Worm (Caenorhabditis elegans): ENCODE data around the gene F56C3.1.
"Not testable (repeated sequence)": the region's sequence is repeated elsewhere in the genome, so short reads cannot be mapped to it uniquely, and the experiment has no call there.

Gene F56C3.1

ce11 chrX:1430707-1431106, 43.6 kb downstream of the F56C3.1 start, which contains the start of gene F19G12.1:
TSS of gene F19G12.1 (plus strand) at chrX:1431007.
- TF ChIP-seq nhr-20 (tag; optimal IDR thresholded peaks at IDR 0.05); sup-37 (GFP tag; optimal IDR thresholded peaks at IDR 0.05); nhr-11 (tag; optimal IDR thresholded peaks at IDR 0.05): not testable (repeated sequence)

DNA sequence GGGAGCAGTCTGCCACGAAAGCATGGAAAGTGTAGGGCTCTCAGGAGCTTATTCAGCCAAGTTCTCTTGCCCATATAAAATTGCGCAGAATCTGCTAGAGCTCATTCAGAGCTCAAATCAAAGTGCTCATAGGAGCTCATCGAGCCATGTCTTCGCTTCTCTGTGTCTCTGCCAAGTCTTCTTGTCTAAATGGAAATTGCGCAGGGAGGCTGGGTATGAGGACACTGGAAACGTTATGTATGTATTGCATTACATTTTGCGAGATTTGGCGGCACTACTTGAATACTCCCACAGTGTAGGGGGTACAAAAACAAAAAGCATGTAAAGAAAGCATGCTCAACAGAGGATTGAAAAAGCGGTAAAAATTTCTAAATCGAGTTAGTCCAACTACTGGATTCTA, 50.0 kb downstream of the F56C3.1 start:
- TF ChIP-seq F16B12.6 (tag; optimal IDR thresholded peaks at IDR 0.05), result no peak
- peak; percentile 53 for TF ChIP-seq dsc-1 (tag; optimal IDR thresholded peaks at IDR 0.05)
- no peak for TF ChIP-seq mab-9 (GFP tag; IDR thresholded peaks at IDR 0.05)
- no peak for TF ChIP-seq mef-2 (tag; optimal IDR thresholded peaks at IDR 0.05)
- no peak for TF ChIP-seq lin-15B (tag; optimal IDR thresholded peaks at IDR 0.05)
- TF ChIP-seq nhr-19 (GFP tag; conservative IDR thresholded peaks at IDR 0.05), result no peak; the same call in 1 of the 2 replicates
- no peak for TF ChIP-seq aha-1 (tag; optimal IDR thresholded peaks at IDR 0.05)
- no peak for TF ChIP-seq nhr-85 (tag)
- TF ChIP-seq ztf-11 (tag; optimal IDR thresholded peaks at IDR 0.05), result no peak
- no peak for TF ChIP-seq irx-1 (tag; optimal IDR thresholded peaks at IDR 0.05)
- peak; percentile 9 for TF ChIP-seq rnt-1 (tag; optimal IDR thresholded peaks at IDR 0.05)
- TF ChIP-seq fos-1 (tag; optimal IDR thresholded peaks at IDR 0.05), result no peak
- TF ChIP-seq mep-1 (tag; optimal IDR thresholded peaks at IDR 0.05), result peak; percentile 4
- no peak for TF ChIP-seq sup-37 (GFP tag; optimal IDR thresholded peaks at IDR 0.05)
- TF ChIP-seq grh-1 (GFP tag; IDR thresholded peaks at IDR 0.05), result no peak
- TF ChIP-seq egl-13 (tag; optimal IDR thresholded peaks at IDR 0.05), result no peak
- TF ChIP-seq unc-130 (tag; optimal IDR thresholded peaks at IDR 0.05), result no peak
- TF ChIP-seq egl-27 (tag; optimal IDR thresholded peaks at IDR 0.05), result no peak
- TF ChIP-seq lin-39 (tag; optimal IDR thresholded peaks at IDR 0.05), result no peak
- no peak for TF ChIP-seq sox-4 (tag; optimal IDR thresholded peaks at IDR 0.05)
- TF ChIP-seq dpl-1 (GFP tag; optimal IDR thresholded peaks at IDR 0.05), result no peak
- peak; percentile 1 for TF ChIP-seq jun-1 (tag; optimal IDR thresholded peaks at IDR 0.05)
- TF ChIP-seq fkh-8 (tag; optimal IDR thresholded peaks at IDR 0.05), result peak; percentile 43
- no peak for TF ChIP-seq C04F5.9 (tag; optimal IDR thresholded peaks at IDR 0.05)
- TF ChIP-seq Y116A8C.19 (tag; optimal IDR thresholded peaks at IDR 0.05; ENCODE audit: borderline replicate concordance), result no peak
- TF ChIP-seq hpl-2 (GFP tag; optimal IDR thresholded peaks at IDR 0.05), result no peak
- no peak for TF ChIP-seq pax-3 (tag; optimal IDR thresholded peaks at IDR 0.05)
- peak; percentile 55 for TF ChIP-seq fkh-10 (GFP tag; optimal IDR thresholded peaks at IDR 0.05)
- no peak for TF ChIP-seq blmp-1 (tag; optimal IDR thresholded peaks at IDR 0.05)
- TF ChIP-seq zip-4 (GFP tag; optimal IDR thresholded peaks at IDR 0.05), result no peak
- no peak for TF ChIP-seq mdl-1 (tag; optimal IDR thresholded peaks at IDR 0.05)
- TF ChIP-seq alr-1 (tag; optimal IDR thresholded peaks at IDR 0.05; ENCODE audit: borderline replicate concordance), result no peak
- no peak for TF ChIP-seq lir-3 (tag; optimal IDR thresholded peaks at IDR 0.05; ENCODE audit: poor library complexity)
- TF ChIP-seq unc-62 (GFP tag; optimal IDR thresholded peaks at IDR 0.05), result no peak
- no peak for TF ChIP-seq elt-2 (tag; optimal IDR thresholded peaks at IDR 0.05)
- TF ChIP-seq nhr-84 (tag; optimal IDR thresholded peaks at IDR 0.05), result no peak
- TF ChIP-seq snpc-4 (tag; optimal IDR thresholded peaks at IDR 0.05), result no peak
- no peak for TF ChIP-seq nhr-237 (tag; optimal IDR thresholded peaks at IDR 0.05)
- no peak for TF ChIP-seq lin-13 (GFP tag; optimal IDR thresholded peaks at IDR 0.05)
- no peak for TF ChIP-seq ces-1 (GFP tag; optimal IDR thresholded peaks at IDR 0.05)
- no peak for TF ChIP-seq lin-35 (GFP tag; optimal IDR thresholded peaks at IDR 0.05)
- no peak for TF ChIP-seq lsy-2 (tag; optimal IDR thresholded peaks at IDR 0.05)
- TF ChIP-seq elt-3 (tag; optimal IDR thresholded peaks at IDR 0.05), result no peak
- TF ChIP-seq ceh-88 (GFP tag; IDR thresholded peaks at IDR 0.05), result no peak
- no peak for TF ChIP-seq vab-15 (tag; optimal IDR thresholded peaks at IDR 0.05)
- no peak for TF ChIP-seq unc-98 (GFP tag; IDR thresholded peaks at IDR 0.05)
- TF ChIP-seq pag-3 (tag; optimal IDR thresholded peaks at IDR 0.05; ENCODE audit: borderline replicate concordance, insufficient read depth), result no peak
- peak; percentile 18 for TF ChIP-seq snu-23 (GFP tag; optimal IDR thresholded peaks at IDR 0.05)
- TF ChIP-seq ceh-82 (tag; optimal IDR thresholded peaks at IDR 0.05), result peak; percentile 10 to 57 (median 21)
